Fruit fly (Drosophila melanogaster) whole organism, embryonic: ENCODE data around the gene CG34238.

ENCODE experiments used
- Antp ChIP-seq: fragments of 200-800 bp; sonication (Bioruptor generic); optimal IDR thresholded peaks from 3 replicates; lab custom pipeline; 2016; ENCODE audit warnings: missing biosample characterization, missing genetic modification characterization
- Asciz ChIP-seq: fragments of 200-800 bp; sonication (Bioruptor generic); optimal IDR thresholded peaks from 2 replicates; lab custom pipeline; 2017; ENCODE audit warnings: missing biosample characterization, mild to moderate bottlenecking, missing genetic modification characterization, missing genetic modification reagents
- CG10267 ChIP-seq: fragments of 200-800 bp; sonication (Bioruptor generic); optimal IDR thresholded peaks from 2 replicates; lab custom pipeline; 2018; ENCODE audit warnings: missing biosample characterization, mild to moderate bottlenecking, missing genetic modification characterization, moderate library complexity
- CG10959 ChIP-seq: fragments of 200-800 bp; sonication (Bioruptor generic); IDR thresholded peaks from 2 replicates; pipeline ENCODE4 v1.3.6; 2022; ENCODE audit warnings: missing biosample characterization, missing genetic modification characterization
- CG11560 ChIP-seq: fragments of 200-800 bp; sonication (Bioruptor generic); IDR thresholded peaks from 3 replicates; pipeline ENCODE4 v1.3.6; 2022; ENCODE audit warnings: missing biosample characterization, missing genetic modification characterization
- CG11723 ChIP-seq: fragments of 200-800 bp; sonication (Bioruptor generic); optimal IDR thresholded peaks from 2 replicates; lab custom pipeline; 2017; ENCODE audit warnings: missing biosample characterization, mild to moderate bottlenecking, missing genetic modification characterization
- CG12219 ChIP-seq: fragments of 200-800 bp; sonication (Bioruptor generic); optimal IDR thresholded peaks from 3 replicates; lab custom pipeline; 2018; ENCODE audit warnings: missing biosample characterization, mild to moderate bottlenecking, missing genetic modification characterization
- CG12299 ChIP-seq: fragments of 200-800 bp; sonication (Bioruptor generic); optimal IDR thresholded peaks from 2 replicates; lab custom pipeline; 2018; ENCODE audit warnings: missing biosample characterization, mild to moderate bottlenecking, missing genetic modification characterization
- CG13287 ChIP-seq: fragments of 200-800 bp; sonication (Bioruptor generic); IDR thresholded peaks from 2 replicates; pipeline ENCODE4 v1.3.6; 2022; ENCODE audit warnings: missing biosample characterization, missing genetic modification characterization; ENCODE audit not compliant: partially characterized antibody
- CG15479 ChIP-seq: fragments of 200-800 bp; sonication (Bioruptor generic); optimal IDR thresholded peaks from 3 replicates; lab custom pipeline; 2019; ENCODE audit warnings: missing biosample characterization, mild to moderate bottlenecking, missing genetic modification characterization, moderate library complexity
- CG1602 ChIP-seq: fragments of 200-800 bp; sonication (Bioruptor generic); optimal IDR thresholded peaks from 3 replicates; lab custom pipeline; 2016; ENCODE audit warnings: missing biosample characterization, missing genetic modification characterization
- CG16815 ChIP-seq: fragments of 200-800 bp; sonication (Bioruptor generic); optimal IDR thresholded peaks from 3 replicates; lab custom pipeline; 2017; ENCODE audit warnings: missing biosample characterization, mild to moderate bottlenecking, missing genetic modification characterization
- CG17328 ChIP-seq: fragments of 200-800 bp; sonication (Bioruptor generic); IDR thresholded peaks from 2 replicates; pipeline ENCODE4 v1.3.6; 2022; ENCODE audit warnings: missing biosample characterization, missing genetic modification characterization
- CG2202 ChIP-seq: fragments of 200-800 bp; sonication (Bioruptor generic); optimal IDR thresholded peaks from 2 replicates; lab custom pipeline; 2018; ENCODE audit warnings: missing biosample characterization, mild to moderate bottlenecking, missing genetic modification characterization
- CG32767 ChIP-seq: fragments of 200-800 bp; sonication (Bioruptor generic); IDR thresholded peaks from 2 replicates; pipeline ENCODE4 v1.3.6; 2022; ENCODE audit warnings: missing biosample characterization, missing genetic modification characterization
- CG32772 ChIP-seq: fragments of 200-800 bp; sonication (Bioruptor generic); IDR thresholded peaks from 2 replicates; pipeline ENCODE4 v1.3.6; 2022; ENCODE audit warnings: missing biosample characterization, missing genetic modification characterization
- CG33213 ChIP-seq: fragments of 200-800 bp; sonication (Bioruptor generic); optimal IDR thresholded peaks from 3 replicates; lab custom pipeline; 2016; ENCODE audit warnings: missing biosample characterization, missing genetic modification characterization
- CG6689 ChIP-seq: fragments of 200-800 bp; sonication (Bioruptor generic); IDR thresholded peaks from 2 replicates; pipeline ENCODE4 v1.3.6; 2022; ENCODE audit warnings: missing biosample characterization, missing genetic modification characterization
- CG7928 ChIP-seq: fragments of 200-800 bp; sonication (Bioruptor generic); optimal IDR thresholded peaks from 2 replicates; lab custom pipeline; 2017; ENCODE audit warnings: missing biosample characterization, mild to moderate bottlenecking, missing genetic modification characterization
- CrebB ChIP-seq: fragments of 200-800 bp; sonication (Bioruptor generic); optimal IDR thresholded peaks from 3 replicates; lab custom pipeline; 2018; ENCODE audit warnings: missing biosample characterization, mild to moderate bottlenecking, missing genetic modification characterization
- D19B ChIP-seq: fragments of 200-800 bp; sonication (Bioruptor generic); optimal IDR thresholded peaks from 2 replicates; lab custom pipeline; 2017; ENCODE audit warnings: missing biosample characterization, mild to moderate bottlenecking, missing genetic modification characterization
- Dfd ChIP-seq, 2 experiments: fragments of >200 bp; optimal IDR thresholded peaks; 2 replicates each; lab custom pipeline; 2017; ENCODE audit warnings: missing biosample characterization in 2 of 2, missing genetic modification characterization in 2 of 2
- Ets65A ChIP-seq: fragments of 200-800 bp; sonication (Bioruptor generic); peaks from one replicate; lab custom pipeline; 2016; ENCODE audit warnings: missing biosample characterization, missing genetic modification characterization
- Fer1 ChIP-seq: fragments of 200-800 bp; sonication (Bioruptor generic); optimal IDR thresholded peaks from 2 replicates; lab custom pipeline; 2017; ENCODE audit warnings: missing biosample characterization, mild to moderate bottlenecking, missing genetic modification characterization
- Gug ChIP-seq: fragments of 200-800 bp; sonication (Bioruptor generic); IDR thresholded peaks from 4 replicates; pipeline ENCODE4 v1.3.6; 2022; ENCODE audit warnings: missing biosample characterization, missing genetic modification characterization
- H15 ChIP-seq: fragments of 200-800 bp; sonication (Bioruptor generic); IDR thresholded peaks from 3 replicates; pipeline ENCODE4 v1.3.6; 2022; ENCODE audit warnings: missing biosample characterization, missing genetic modification characterization
- Myb ChIP-seq: fragments of 200-800 bp; sonication (Bioruptor generic); optimal IDR thresholded peaks from 2 replicates; lab custom pipeline; 2016; ENCODE audit warnings: missing biosample characterization, missing genetic modification characterization
- NC2α ChIP-seq: fragments of 200-800 bp; sonication (Bioruptor generic); optimal IDR thresholded peaks from 2 replicates; lab custom pipeline; 2016; ENCODE audit warnings: missing biosample characterization, missing genetic modification characterization
- NFAT ChIP-seq: fragments of 200-800 bp; sonication (Bioruptor generic); IDR thresholded peaks from 2 replicates; pipeline ENCODE4 v1.3.6; 2022; ENCODE audit warnings: missing biosample characterization, missing genetic modification characterization
- NK7.1 ChIP-seq: fragments of 200-800 bp; sonication (Bioruptor generic); optimal IDR thresholded peaks from 3 replicates; lab custom pipeline; 2016; ENCODE audit warnings: missing biosample characterization, missing genetic modification characterization
- Nf-YA ChIP-seq: fragments of 200-800 bp; sonication (Bioruptor generic); IDR thresholded peaks from 2 replicates; pipeline ENCODE4 v1.3.6; 2022; ENCODE audit warnings: missing biosample characterization, missing genetic modification characterization
- Nf-YC ChIP-seq: fragments of 200-800 bp; optimal IDR thresholded peaks from 3 replicates; lab custom pipeline; 2019; ENCODE audit warnings: missing biosample characterization, mild to moderate bottlenecking, missing genetic modification characterization, moderate library complexity
- TFAM ChIP-seq: fragments of 200-800 bp; sonication (Bioruptor generic); optimal IDR thresholded peaks from 2 replicates; lab custom pipeline; 2017; ENCODE audit warnings: missing biosample characterization, missing genetic modification characterization, inconsistent platforms
- Taf1 ChIP-seq: fragments of 200-800 bp; sonication (Bioruptor generic); IDR thresholded peaks from 2 replicates; pipeline ENCODE4 v1.3.6; 2022; ENCODE audit warnings: missing biosample characterization, missing genetic modification characterization
- Vsx1 ChIP-seq: fragments of 200-800 bp; sonication (Bioruptor generic); optimal IDR thresholded peaks from 2 replicates; lab custom pipeline; 2017; ENCODE audit warnings: missing biosample characterization, mild to moderate bottlenecking, missing genetic modification characterization, missing genetic modification reagents
- bab2 ChIP-seq: fragments of 200-800 bp; sonication (Bioruptor generic); optimal IDR thresholded peaks from 2 replicates; lab custom pipeline; 2016; ENCODE audit warnings: missing biosample characterization, missing genetic modification characterization
- bbx ChIP-seq: fragments of 200-800 bp; sonication (Bioruptor generic); IDR thresholded peaks from 2 replicates; pipeline ENCODE4 v1.3.6; 2022; ENCODE audit warnings: missing biosample characterization, missing genetic modification characterization; ENCODE audit not compliant: partially characterized antibody
- br ChIP-seq: fragments of >200 bp; optimal IDR thresholded peaks from 2 replicates; lab custom pipeline; 2017
- cad ChIP-seq: fragments of >200 bp; optimal IDR thresholded peaks from 2 replicates; lab custom pipeline; 2017; ENCODE audit warnings: missing biosample characterization, missing genetic modification characterization
- en ChIP-seq: fragments of 200-800 bp; sonication (Bioruptor generic); optimal IDR thresholded peaks from 2 replicates; lab custom pipeline; 2016; ENCODE audit warnings: missing biosample characterization, missing genetic modification characterization
- exex ChIP-seq: fragments of 200-800 bp; sonication (Bioruptor generic); optimal IDR thresholded peaks from 4 replicates; lab custom pipeline; 2018; ENCODE audit warnings: missing biosample characterization, mild to moderate bottlenecking, missing genetic modification characterization, moderate library complexity
- fru ChIP-seq: fragments of >200 bp; optimal IDR thresholded peaks from 2 replicates; lab custom pipeline; 2017
- insv ChIP-seq, 2 experiments: fragments of 200-800 bp; sonication (Bioruptor generic); optimal IDR thresholded peaks; 3 replicates each; lab custom pipeline; 2016 to 2018; ENCODE audit warnings: missing biosample characterization in 2 of 2, missing genetic modification characterization in 2 of 2
- lola ChIP-seq, 3 experiments: fragments of >200 bp in 2 of 3; fragments of 200-800 bp in 1 of 3; sonication (Bioruptor generic) in 1 of 3; optimal IDR thresholded peaks; 2 replicates each; lab custom pipeline; 2017 to 2019; ENCODE audit warnings: missing biosample characterization in 3 of 3, missing genetic modification characterization in 3 of 3, mild to moderate bottlenecking in 1 of 3, moderate library complexity in 1 of 3
- ranshi ChIP-seq: fragments of 200-800 bp; sonication (Bioruptor generic); IDR thresholded peaks from 2 replicates; pipeline ENCODE4 v1.3.6; 2022; ENCODE audit warnings: missing biosample characterization, missing genetic modification characterization
- sima ChIP-seq: fragments of 200-800 bp; sonication (Bioruptor generic); optimal IDR thresholded peaks from 2 replicates; lab custom pipeline; 2016; ENCODE audit warnings: missing biosample characterization, missing genetic modification characterization
- slou ChIP-seq: fragments of 200-800 bp; sonication (Bioruptor generic); optimal IDR thresholded peaks from 3 replicates; lab custom pipeline; 2016; ENCODE audit warnings: missing biosample characterization, missing genetic modification characterization
- sna ChIP-seq: fragments of 200-800 bp; sonication (Bioruptor generic); IDR thresholded peaks from 2 replicates; pipeline ENCODE4 v1.3.6; 2022; ENCODE audit warnings: missing biosample characterization, missing genetic modification characterization; ENCODE audit not compliant: partially characterized antibody
- sob ChIP-seq: fragments of 200-800 bp; sonication (Bioruptor generic); IDR thresholded peaks from 2 replicates; pipeline ENCODE4 v1.3.6; 2022; ENCODE audit warnings: missing biosample characterization, missing genetic modification characterization
- tin ChIP-seq: fragments of 200-800 bp; sonication (Bioruptor generic); optimal IDR thresholded peaks from 3 replicates; lab custom pipeline; 2016; ENCODE audit warnings: missing biosample characterization, missing genetic modification characterization
- trem ChIP-seq: fragments of 200-800 bp; optimal IDR thresholded peaks from 3 replicates; lab custom pipeline; 2019; ENCODE audit warnings: missing biosample characterization, mild to moderate bottlenecking, missing genetic modification characterization, moderate library complexity
- trh ChIP-seq: fragments of 200-800 bp; sonication (Bioruptor generic); optimal IDR thresholded peaks from 2 replicates; lab custom pipeline; 2016; ENCODE audit warnings: missing biosample characterization, missing genetic modification characterization
- usp ChIP-seq: fragments of >200 bp; optimal IDR thresholded peaks from 2 replicates; lab custom pipeline; 2017; ENCODE audit warnings: missing biosample characterization, missing genetic modification characterization
- wor ChIP-seq: fragments of 200-800 bp; sonication (Bioruptor generic); IDR thresholded peaks from 2 replicates; pipeline ENCODE4 v1.3.6; 2022; ENCODE audit warnings: missing biosample characterization, missing genetic modification characterization

Gene CG34238

dm6 chr3L:10630885-10631359, 4.6 kb downstream of the CG34238 start, which contains the start of the genes CG42535, CG34001 and hay (continued):
- no peak for TF ChIP-seq ranshi
- no peak for TF ChIP-seq fru
- TF ChIP-seq bab2 (GFP tag; lab: Kevin White, UChicago) = peak; percentile 4
- no peak for TF ChIP-seq CG16815 (GFP tag; lab: Kevin White, UChicago)
- no peak for TF ChIP-seq H15
- peak; percentile 95 for TF ChIP-seq Myb
- peak; percentile 50; the same call in 1 of the 2 replicates for TF ChIP-seq CG13287 (GFP tag; lab: Robert Waterston, UW)
- no peak for TF ChIP-seq sna (GFP tag; lab: Robert Waterston, UW)
- TF ChIP-seq D19B (GFP tag; lab: Kevin White, UChicago) = no peak
- TF ChIP-seq NFAT (GFP tag; lab: Robert Waterston, UW) = no peak
- TF ChIP-seq CG11723 (GFP tag; lab: Kevin White, UChicago) = no peak
- TF ChIP-seq CG10959 = no peak
- TF ChIP-seq Nf-YA (GFP tag; lab: Robert Waterston, UW) = no peak
- no peak for TF ChIP-seq cad (GFP tag; lab: Kevin White, UChicago)
- TF ChIP-seq CG7928 (GFP tag; lab: Kevin White, UChicago) = no peak
- no peak for TF ChIP-seq CG15479 (GFP tag; lab: Kevin White, UChicago)
- no peak for TF ChIP-seq tin (GFP tag; lab: Kevin White, UChicago)
- no peak for TF ChIP-seq TFAM (GFP tag; lab: Kevin White, UChicago)
- peak; percentile 62 for TF ChIP-seq Ets65A (GFP tag; lab: Kevin White, UChicago)
- TF ChIP-seq lola (GFP tag; optimal IDR thresholded peaks at IDR 0.05; lab: Kevin White, UChicago) = no peak
- peak; percentile 95 for TF ChIP-seq CG10267 (tag; lab: Kevin White, UChicago)
- TF ChIP-seq exex = no peak
- TF ChIP-seq CG6689 (GFP tag; lab: Robert Waterston, UW) = no peak
- no peak for TF ChIP-seq Dfd (GFP tag; optimal IDR thresholded peaks at IDR 0.05; lab: Kevin White, UChicago)
- no peak for TF ChIP-seq sob
- TF ChIP-seq NK7.1 (GFP tag; lab: Kevin White, UChicago) = no peak
- no peak for TF ChIP-seq CG1602 (GFP tag; lab: Kevin White, UChicago)
- TF ChIP-seq CG32772 (GFP tag; lab: Robert Waterston, UW) = no peak
- no peak for TF ChIP-seq CG12299 (tag; lab: Kevin White, UChicago)
- no peak for TF ChIP-seq bbx (GFP tag; lab: Robert Waterston, UW)
- no peak for TF ChIP-seq Asciz (GFP tag; lab: Kevin White, UChicago)
- TF ChIP-seq trem (tag; lab: Kevin White, UChicago) = peak; percentile 48
- TF ChIP-seq CG33213 (GFP tag; lab: Kevin White, UChicago) = no peak
- TF ChIP-seq CG2202 (tag; lab: Kevin White, UChicago) = no peak
- TF ChIP-seq Gug (GFP tag; lab: Robert Waterston, UW) = no peak
- no peak for TF ChIP-seq br (lab: Kevin White, UChicago)
- TF ChIP-seq trh (GFP tag; lab: Kevin White, UChicago) = no peak
- no peak for TF ChIP-seq CG32767 (GFP tag; lab: Robert Waterston, UW)
- no peak for TF ChIP-seq CrebB (tag; lab: Kevin White, UChicago)
- no peak for TF ChIP-seq CG11560 (tag; lab: Robert Waterston, UW)
- TF ChIP-seq slou = no peak
- no peak for TF ChIP-seq sima
- TF ChIP-seq Antp (GFP tag; lab: Kevin White, UChicago) = no peak
- TF ChIP-seq CG12219 (GFP tag; lab: Kevin White, UChicago) = no peak
- TF ChIP-seq insv (GFP tag; optimal IDR thresholded peaks at IDR 0.05; lab: Kevin White, UChicago) = no peak
- no peak for TF ChIP-seq CG17328 (GFP tag; lab: Robert Waterston, UW)
- no peak for TF ChIP-seq usp (GFP tag; lab: Kevin White, UChicago)
- TF ChIP-seq en (GFP tag; lab: Kevin White, UChicago) = no peak
- TF ChIP-seq Fer1 (GFP tag; lab: Kevin White, UChicago) = no peak
- TF ChIP-seq Taf1 (GFP tag; lab: Robert Waterston, UW) = no peak
- no peak for TF ChIP-seq wor (GFP tag; lab: Robert Waterston, UW)
- TF ChIP-seq NC2α = no peak
- TF ChIP-seq Vsx1 = no peak
- TF ChIP-seq Nf-YC = no peak
